Worm (Caenorhabditis elegans): Measurements from ENCODE around the gene tut-1.

tut-1 gene

DNA sequence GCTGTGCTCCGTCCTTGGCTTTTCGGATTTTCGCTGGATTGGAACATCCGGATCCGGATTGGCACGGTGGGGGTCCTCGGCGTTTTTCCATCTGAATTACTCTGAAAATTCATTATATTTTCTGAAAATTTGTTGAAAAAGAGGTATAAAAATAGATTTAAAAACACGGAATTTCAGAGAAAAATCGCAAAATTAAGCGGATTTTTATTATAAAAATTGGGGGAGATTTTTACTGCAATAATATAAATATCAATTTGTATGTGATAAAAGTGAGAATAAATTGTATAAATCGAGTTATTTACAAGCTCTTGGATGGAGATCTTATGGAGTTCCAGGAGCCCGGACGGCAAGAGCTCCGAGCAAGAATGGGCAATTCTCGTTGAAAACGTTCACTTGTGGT, at the start of gene tut-1:
TSS of gene tut-1 (minus strand) at position 101 of the 400 bp plus-strand sequence.
- TF ChIP-seq cog-1 (tag; optimal IDR thresholded peaks at IDR 0.05) (no peak), T22C8.4 (GFP tag; IDR thresholded peaks at IDR 0.05) (no peak), ztf-23 (GFP tag; IDR thresholded peaks at IDR 0.05) (no peak), tab-1 (GFP tag; IDR thresholded peaks at IDR 0.05) (no peak), flt-1 (GFP tag; IDR thresholded peaks at IDR 0.05) (no peak), ztf-29 (GFP tag; IDR thresholded peaks at IDR 0.05) (no peak), klf-2 (GFP tag; conservative IDR thresholded peaks at IDR 0.05) (no peak), ref-1 (GFP tag; conservative IDR thresholded peaks at IDR 0.05) (no peak), med-1 (GFP tag; optimal IDR thresholded peaks at IDR 0.05; ENCODE audit: insufficient read depth) (no peak)

ce11 chrIV:171036-171435, 49.5 kb upstream of the tut-1 start:
- no peak for TF ChIP-seq T22C8.4 (GFP tag; IDR thresholded peaks at IDR 0.05)
- no peak for TF ChIP-seq klf-2 (GFP tag; conservative IDR thresholded peaks at IDR 0.05)
- TF ChIP-seq ztf-29 (GFP tag; IDR thresholded peaks at IDR 0.05) = no peak
- TF ChIP-seq cog-1 (tag; optimal IDR thresholded peaks at IDR 0.05) = no peak
- no peak for TF ChIP-seq flt-1 (GFP tag; IDR thresholded peaks at IDR 0.05)
- TF ChIP-seq ztf-23 (GFP tag; IDR thresholded peaks at IDR 0.05) = no peak
- no peak for TF ChIP-seq tab-1 (GFP tag; IDR thresholded peaks at IDR 0.05)
- no peak for TF ChIP-seq med-1 (GFP tag; optimal IDR thresholded peaks at IDR 0.05; ENCODE audit: insufficient read depth)
- no peak for TF ChIP-seq ref-1 (GFP tag; conservative IDR thresholded peaks at IDR 0.05)

- no peak for TF ChIP-seq ztf-23 (GFP tag; IDR thresholded peaks at IDR 0.05)
- TF ChIP-seq flt-1 (GFP tag; IDR thresholded peaks at IDR 0.05) = no peak
- TF ChIP-seq T22C8.4 (GFP tag; IDR thresholded peaks at IDR 0.05) = no peak
- TF ChIP-seq klf-2 (GFP tag; conservative IDR thresholded peaks at IDR 0.05) = no peak
- no peak for TF ChIP-seq ref-1 (GFP tag; conservative IDR thresholded peaks at IDR 0.05)
- TF ChIP-seq cog-1 (tag; optimal IDR thresholded peaks at IDR 0.05) = no peak
- no peak for TF ChIP-seq ztf-29 (GFP tag; IDR thresholded peaks at IDR 0.05)
- TF ChIP-seq tab-1 (GFP tag; IDR thresholded peaks at IDR 0.05) = no peak
- no peak for TF ChIP-seq med-1 (GFP tag; optimal IDR thresholded peaks at IDR 0.05; ENCODE audit: insufficient read depth)
These were observed 43.3 kb upstream of the tut-1 start, which contains the start of gene cutl-24 for ce11 chrIV:164777-165176. cutl-24 (plus strand) TSS chrIV:165077.

DNA sequence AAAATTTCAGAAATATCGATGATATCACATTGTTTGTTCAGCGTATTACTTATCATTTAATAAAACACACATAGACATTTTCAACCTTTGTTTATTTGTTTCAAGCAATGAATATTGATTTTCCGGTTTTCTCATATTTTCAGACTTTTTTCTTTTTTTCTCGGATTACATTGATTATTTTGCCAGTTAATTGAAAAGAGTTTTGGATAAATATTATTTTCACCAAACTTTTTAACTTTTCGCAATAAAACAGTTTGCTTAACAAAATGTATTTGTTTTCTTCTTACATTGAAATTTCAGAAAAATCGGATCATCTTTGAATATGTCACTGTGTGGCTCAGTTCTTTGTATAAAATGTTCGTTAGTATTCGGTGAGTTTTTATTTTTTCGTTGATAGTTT, 41.0 kb upstream of the tut-1 start, which contains the start of gene Y38C1AA.6:
TSS of gene Y38C1AA.6 (plus strand) at position 301 of the 400 bp plus-strand sequence.
- TF ChIP-seq ref-1 (GFP tag; conservative IDR thresholded peaks at IDR 0.05) (no peak), klf-2 (GFP tag; conservative IDR thresholded peaks at IDR 0.05) (no peak), T22C8.4 (GFP tag; IDR thresholded peaks at IDR 0.05) (no peak), ztf-29 (GFP tag; IDR thresholded peaks at IDR 0.05) (no peak), flt-1 (GFP tag; IDR thresholded peaks at IDR 0.05) (no peak), tab-1 (GFP tag; IDR thresholded peaks at IDR 0.05) (no peak), ztf-23 (GFP tag; IDR thresholded peaks at IDR 0.05) (no peak), cog-1 (tag; optimal IDR thresholded peaks at IDR 0.05) (no peak), med-1 (GFP tag; optimal IDR thresholded peaks at IDR 0.05; ENCODE audit: insufficient read depth) (no peak)

ce11 chrIV:159864-160263, 38.4 kb upstream of the tut-1 start, which contains the start of gene Y38C1AA.19:
Y38C1AA.19 (plus strand) TSS chrIV:160164.
- TF ChIP-seq flt-1 (GFP tag; IDR thresholded peaks at IDR 0.05) (no peak), T22C8.4 (GFP tag; IDR thresholded peaks at IDR 0.05) (no peak)

ce11 chrIV:158662-159061, 37.2 kb upstream of the tut-1 start, which contains the start of gene Y38C1AA.7:
Y38C1AA.7 (plus strand) TSS chrIV:158962.
- TF ChIP-seq tab-1 (GFP tag; IDR thresholded peaks at IDR 0.05) = no peak
- TF ChIP-seq med-1 (GFP tag; optimal IDR thresholded peaks at IDR 0.05; ENCODE audit: insufficient read depth) = no peak
- no peak for TF ChIP-seq cog-1 (tag; optimal IDR thresholded peaks at IDR 0.05)
- TF ChIP-seq T22C8.4 (GFP tag; IDR thresholded peaks at IDR 0.05) = no peak
- TF ChIP-seq klf-2 (GFP tag; conservative IDR thresholded peaks at IDR 0.05) = no peak
- TF ChIP-seq flt-1 (GFP tag; IDR thresholded peaks at IDR 0.05) = no peak
- TF ChIP-seq ztf-29 (GFP tag; IDR thresholded peaks at IDR 0.05) = no peak
- TF ChIP-seq ztf-23 (GFP tag; IDR thresholded peaks at IDR 0.05) = no peak
- TF ChIP-seq ref-1 (GFP tag; conservative IDR thresholded peaks at IDR 0.05) = no peak

DNA sequence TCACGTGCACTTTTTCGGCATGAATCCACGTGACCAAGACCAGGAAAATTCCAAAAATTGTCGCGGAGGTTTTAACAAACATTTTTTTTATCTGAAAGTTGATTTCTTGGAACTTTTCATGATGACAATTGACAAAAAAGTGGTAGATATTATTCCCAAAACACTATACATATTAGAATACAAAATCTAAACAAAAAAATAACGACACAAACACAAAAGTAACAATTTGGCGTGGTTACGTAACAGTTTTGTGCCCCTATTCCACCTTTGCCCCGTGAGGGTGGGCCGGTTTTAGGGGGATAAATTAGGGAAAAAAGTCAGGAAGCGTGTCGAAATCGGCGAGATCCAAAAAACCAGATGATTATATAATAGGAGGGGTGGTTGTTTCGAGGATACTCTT, 36.3 kb upstream of the tut-1 start, which contains the start of gene gegf-1:
TSS of gene gegf-1 (minus strand) at position 101 of the 400 bp plus-strand sequence.
- TF ChIP-seq ztf-23 (GFP tag; IDR thresholded peaks at IDR 0.05) (no peak), cog-1 (tag; optimal IDR thresholded peaks at IDR 0.05) (no peak), tab-1 (GFP tag; IDR thresholded peaks at IDR 0.05) (no peak), ztf-29 (GFP tag; IDR thresholded peaks at IDR 0.05) (no peak), ref-1 (GFP tag; conservative IDR thresholded peaks at IDR 0.05) (no peak)

ce11 chrIV:149794-150193, 28.3 kb upstream of the tut-1 start:
- TF ChIP-seq klf-2 (GFP tag; conservative IDR thresholded peaks at IDR 0.05) = no peak
- TF ChIP-seq flt-1 (GFP tag; IDR thresholded peaks at IDR 0.05) = no peak
- TF ChIP-seq tab-1 (GFP tag; IDR thresholded peaks at IDR 0.05) = no peak
- TF ChIP-seq ztf-23 (GFP tag; IDR thresholded peaks at IDR 0.05) = no peak
- no peak for TF ChIP-seq T22C8.4 (GFP tag; IDR thresholded peaks at IDR 0.05)
- no peak for TF ChIP-seq ref-1 (GFP tag; conservative IDR thresholded peaks at IDR 0.05)
- no peak for TF ChIP-seq ztf-29 (GFP tag; IDR thresholded peaks at IDR 0.05)
- TF ChIP-seq cog-1 (tag; optimal IDR thresholded peaks at IDR 0.05) = no peak
- TF ChIP-seq med-1 (GFP tag; optimal IDR thresholded peaks at IDR 0.05; ENCODE audit: insufficient read depth) = no peak

- TF ChIP-seq tab-1 (GFP tag; IDR thresholded peaks at IDR 0.05) (no peak), klf-2 (GFP tag; conservative IDR thresholded peaks at IDR 0.05) (no peak), ztf-29 (GFP tag; IDR thresholded peaks at IDR 0.05) (no peak), ztf-23 (GFP tag; IDR thresholded peaks at IDR 0.05) (no peak), T22C8.4 (GFP tag; IDR thresholded peaks at IDR 0.05) (no peak), ref-1 (GFP tag; conservative IDR thresholded peaks at IDR 0.05) (no peak), flt-1 (GFP tag; IDR thresholded peaks at IDR 0.05) (no peak), cog-1 (tag; optimal IDR thresholded peaks at IDR 0.05) (no peak), med-1 (GFP tag; optimal IDR thresholded peaks at IDR 0.05; ENCODE audit: insufficient read depth) (no peak)
These were observed 27.2 kb upstream of the tut-1 start for ce11 chrIV:148756-149155.

ce11 chrIV:147819-148218, 26.3 kb upstream of the tut-1 start, which contains the start of gene col-99:
col-99 (minus strand) TSS chrIV:147919.
- TF ChIP-seq T22C8.4 (GFP tag; IDR thresholded peaks at IDR 0.05) (no peak), flt-1 (GFP tag; IDR thresholded peaks at IDR 0.05) (no peak), tab-1 (GFP tag; IDR thresholded peaks at IDR 0.05) (no peak), ztf-23 (GFP tag; IDR thresholded peaks at IDR 0.05) (no peak), klf-2 (GFP tag; conservative IDR thresholded peaks at IDR 0.05) (no peak), cog-1 (tag; optimal IDR thresholded peaks at IDR 0.05) (no peak), ref-1 (GFP tag; conservative IDR thresholded peaks at IDR 0.05) (no peak), med-1 (GFP tag; optimal IDR thresholded peaks at IDR 0.05; ENCODE audit: insufficient read depth) (no peak), ztf-29 (GFP tag; IDR thresholded peaks at IDR 0.05) (no peak)
